Worm (Caenorhabditis elegans) whole organism, L1 larva: Measurements from ENCODE around the gene pes-5.

Experiments
- aly-2 ChIP-seq: fragments of 150-350 bp; optimal IDR thresholded peaks from 2 replicates; lab custom pipeline; 2014; ENCODE audit warnings: missing biosample characterization, missing genetic modification characterization
- blmp-1 ChIP-seq: fragments of 150-350 bp; optimal IDR thresholded peaks from 2 replicates; lab custom pipeline; 2014; ENCODE audit warnings: missing biosample characterization, missing genetic modification characterization
- ceh-88 ChIP-seq: fragments of 200-800 bp; sonication (Bioruptor generic); IDR thresholded peaks from 2 replicates; pipeline ENCODE4 v1.3.6; 2022; ENCODE audit warnings: missing genetic modification characterization, missing compliant biosample characterization
- ces-1 ChIP-seq: fragments of 150-350 bp; optimal IDR thresholded peaks from 2 replicates; lab custom pipeline; 2014; ENCODE audit warnings: missing biosample characterization, missing genetic modification reagents, missing genetic modification characterization
- dpl-1 ChIP-seq, 3 experiments: fragments of 150-350 bp in 2 of 3; sonication (generic microtip) in 1 of 3; optimal IDR thresholded peaks; 2 replicates each; lab custom pipeline; 2014 to 2017; ENCODE audit warnings: missing biosample characterization in 3 of 3, missing genetic modification characterization in 3 of 3, missing genetic modification reagents in 3 of 3
- efl-1 ChIP-seq, 4 experiments: fragments of 150-350 bp; optimal IDR thresholded peaks in 3 of 4; peaks in 1 of 4; 1 replicate in 1 of 4; 2 replicates in 3 of 4; lab custom pipeline; 2014; ENCODE audit warnings: missing biosample characterization in 2 of 4, missing genetic modification characterization in 2 of 4, missing genetic modification reagents in 2 of 4
- efl-3 ChIP-seq: fragments of 200-800 bp; sonication (Bioruptor generic); optimal IDR thresholded peaks from 2 replicates; lab custom pipeline; 2018; ENCODE audit warnings: mild to moderate bottlenecking, missing genetic modification characterization, missing compliant biosample characterization
- egl-13 ChIP-seq: sonication (generic microtip); optimal IDR thresholded peaks from 2 replicates; lab custom pipeline; 2016; ENCODE audit warnings: missing genotype, missing genetic modification reagents, missing genetic modification characterization, missing compliant biosample characterization
- elt-2 ChIP-seq: sonication (generic microtip); optimal IDR thresholded peaks from 2 replicates; lab custom pipeline; 2016; ENCODE audit warnings: missing genetic modification characterization, mild to moderate bottlenecking, inconsistent platforms, missing compliant biosample characterization, missing genetic modification reagents
- elt-3 ChIP-seq, 6 experiments: fragments of 150-350 bp in 1 of 6; sonication (generic microtip); optimal IDR thresholded peaks; 2 replicates each; lab custom pipeline; 2017 to 2018; ENCODE audit warnings: missing biosample characterization in 6 of 6, missing genetic modification characterization in 6 of 6, inconsistent platforms in 1 of 6
- fkh-10 ChIP-seq: sonication (generic microtip); optimal IDR thresholded peaks from 2 replicates; lab custom pipeline; 2017; ENCODE audit warnings: missing biosample characterization, missing genetic modification reagents, missing genetic modification characterization
- fkh-4 ChIP-seq: sonication (generic microtip); optimal IDR thresholded peaks from 2 replicates; lab custom pipeline; 2016; ENCODE audit warnings: missing compliant biosample characterization, missing genetic modification characterization, borderline replicate concordance
- grh-1 ChIP-seq: fragments of 200-800 bp; sonication (Bioruptor generic); IDR thresholded peaks from 2 replicates; pipeline ENCODE4 v1.3.6; 2022; ENCODE audit warnings: missing genetic modification reagents, missing genetic modification characterization, missing compliant biosample characterization
- hlh-17 ChIP-seq: fragments of 200-800 bp; sonication (Bioruptor generic); optimal IDR thresholded peaks from 2 replicates; lab custom pipeline; 2018; ENCODE audit warnings: missing genetic modification characterization, mild to moderate bottlenecking, missing compliant biosample characterization, moderate library complexity, borderline replicate concordance
- isw-1 ChIP-seq: fragments of 200-800 bp; sonication (Bioruptor generic); IDR thresholded peaks from 2 replicates; pipeline ENCODE4 v1.3.6; 2022; ENCODE audit warnings: missing genetic modification characterization, missing compliant biosample characterization
- lin-13 ChIP-seq: fragments of 150-350 bp; optimal IDR thresholded peaks from 2 replicates; lab custom pipeline; 2014; ENCODE audit warnings: missing biosample characterization, missing genetic modification reagents, missing genetic modification characterization
- lin-14 ChIP-seq: fragments of 200-800 bp; sonication (Bioruptor generic); optimal IDR thresholded peaks from 2 replicates; lab custom pipeline; 2018; ENCODE audit warnings: mild to moderate bottlenecking, missing genetic modification characterization, moderate library complexity, missing compliant biosample characterization
- lin-35 ChIP-seq, 2 experiments: fragments of 150-350 bp; optimal IDR thresholded peaks; 2 replicates each; lab custom pipeline; 2014; ENCODE audit warnings: missing biosample characterization in 2 of 2, missing genetic modification characterization in 2 of 2, missing genetic modification reagents in 2 of 2
- lin-39 ChIP-seq: fragments of 150-350 bp; optimal IDR thresholded peaks from 2 replicates; lab custom pipeline; 2014; ENCODE audit warnings: missing biosample characterization, missing genetic modification reagents, missing genetic modification characterization
- lsy-2 ChIP-seq, 2 experiments: fragments of 150-350 bp; optimal IDR thresholded peaks; 2 replicates each; lab custom pipeline; 2014; ENCODE audit warnings: missing biosample characterization in 2 of 2, missing genetic modification characterization in 2 of 2
- nhr-47 ChIP-seq: sonication (generic microtip); optimal IDR thresholded peaks from 2 replicates; lab custom pipeline; 2016; ENCODE audit warnings: mild to moderate bottlenecking, missing genetic modification characterization, moderate library complexity, missing compliant biosample characterization
- nhr-77 ChIP-seq: fragments of 150-350 bp; optimal IDR thresholded peaks from 2 replicates; lab custom pipeline; 2014; ENCODE audit warnings: missing biosample characterization, missing genetic modification characterization
- nhr-85 ChIP-seq: sonication (generic microtip); peaks from one replicate; lab custom pipeline; 2016; ENCODE audit warnings: missing genetic modification characterization, inconsistent platforms, missing compliant biosample characterization
- pag-3 ChIP-seq: sonication (generic microtip); optimal IDR thresholded peaks from 2 replicates; lab custom pipeline; 2017; ENCODE audit warnings: missing genetic modification characterization, mild to moderate bottlenecking, missing compliant biosample characterization, antibody characterized with exemption, borderline replicate concordance; ENCODE audit not compliant: insufficient read depth
- pqm-1 ChIP-seq: sonication (generic microtip); optimal IDR thresholded peaks from 3 replicates; lab custom pipeline; 2017; ENCODE audit warnings: missing biosample characterization, missing genetic modification characterization
- rnt-1 ChIP-seq: sonication (generic microtip); optimal IDR thresholded peaks from 2 replicates; lab custom pipeline; 2016; ENCODE audit warnings: mild to moderate bottlenecking, missing genetic modification characterization, moderate library complexity, missing compliant biosample characterization
- sup-37 ChIP-seq: fragments of 200-800 bp; sonication (Bioruptor generic); optimal IDR thresholded peaks from 2 replicates; lab custom pipeline; 2018; ENCODE audit warnings: mild to moderate bottlenecking, missing genetic modification characterization, missing compliant biosample characterization
- swsn-7 ChIP-seq: sonication (generic microtip); optimal IDR thresholded peaks from 2 replicates; lab custom pipeline; 2016; ENCODE audit warnings: missing genetic modification characterization, missing compliant biosample characterization
- tbx-2 ChIP-seq: sonication (generic microtip); optimal IDR thresholded peaks from 2 replicates; lab custom pipeline; 2016; ENCODE audit warnings: missing genetic modification characterization, missing compliant biosample characterization
- unc-130 ChIP-seq: fragments of 150-350 bp; optimal IDR thresholded peaks from 2 replicates; lab custom pipeline; 2017; ENCODE audit warnings: missing biosample characterization, missing genetic modification characterization, inconsistent platforms
- unc-30 ChIP-seq: sonication (generic microtip); optimal IDR thresholded peaks from 2 replicates; lab custom pipeline; 2017; ENCODE audit warnings: missing biosample characterization, missing genetic modification characterization
- unc-62 ChIP-seq: fragments of 150-350 bp; optimal IDR thresholded peaks from 2 replicates; lab custom pipeline; 2014; ENCODE audit warnings: missing biosample characterization, missing genetic modification reagents, missing genetic modification characterization
- unc-86 ChIP-seq: sonication (generic microtip); optimal IDR thresholded peaks from 2 replicates; lab custom pipeline; 2016; ENCODE audit warnings: missing genetic modification characterization, missing compliant biosample characterization
- xbp-1 ChIP-seq: sonication (generic microtip); optimal IDR thresholded peaks from 2 replicates; lab custom pipeline; 2016; ENCODE audit warnings: missing genetic modification characterization, missing compliant biosample characterization
- ztf-4 ChIP-seq: fragments of 150-350 bp; optimal IDR thresholded peaks from 2 replicates; lab custom pipeline; 2014; ENCODE audit warnings: missing biosample characterization, missing genetic modification characterization

Gene pes-5

DNA sequence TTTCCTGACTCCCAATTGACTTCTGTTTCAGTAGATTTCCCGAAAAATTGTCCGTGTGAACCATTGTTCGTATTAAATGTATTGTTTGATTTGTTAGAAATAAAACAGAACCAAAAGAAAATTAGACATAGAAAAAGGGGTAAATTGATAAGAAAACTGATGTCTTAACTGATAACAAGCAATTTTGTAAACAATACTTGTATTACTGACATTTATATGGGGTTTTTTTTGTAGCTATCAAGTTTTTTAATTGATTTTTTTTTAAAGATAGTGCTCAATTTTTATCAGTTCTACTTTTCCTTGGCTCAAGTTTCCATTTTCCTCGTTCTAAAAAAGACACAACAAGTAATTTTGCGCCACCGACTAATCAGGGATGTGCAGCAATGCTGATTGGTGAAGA is 32.6 kb downstream of the pes-5 start:
- no peak for TF ChIP-seq sup-37 (GFP tag; lab: Kevin White, UChicago)
- TF ChIP-seq elt-2 (tag; lab: Kevin White, UChicago): peak; percentile 78

DNA sequence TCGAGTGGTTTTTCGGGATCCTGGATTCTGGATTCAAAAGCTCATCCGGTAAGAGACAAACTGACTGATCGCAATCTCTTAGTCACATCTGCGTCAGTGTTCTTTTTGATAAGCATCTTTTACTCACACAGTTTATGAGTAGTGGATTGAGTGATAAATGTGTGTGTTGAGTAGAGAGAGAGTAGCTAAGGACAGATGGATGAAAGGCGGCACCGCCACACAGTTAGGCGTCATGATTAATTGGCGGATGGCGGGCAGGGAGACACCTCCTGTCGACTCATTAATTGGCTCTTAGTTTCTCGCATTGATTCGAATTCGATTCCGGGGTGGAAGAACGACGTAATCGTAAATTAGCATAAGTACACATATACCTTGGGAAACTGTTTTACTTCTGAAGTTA is 35.4 kb downstream of the pes-5 start:
- TF ChIP-seq ztf-4 (tag; lab: Kevin White, UChicago) (no peak), lin-39 (tag; lab: Kevin White, UChicago) (peak; percentile 3), nhr-85 (tag; lab: Kevin White, UChicago) (peak; percentile 75)
- TF ChIP-seq, all 84 proteins: peak for 2

DNA sequence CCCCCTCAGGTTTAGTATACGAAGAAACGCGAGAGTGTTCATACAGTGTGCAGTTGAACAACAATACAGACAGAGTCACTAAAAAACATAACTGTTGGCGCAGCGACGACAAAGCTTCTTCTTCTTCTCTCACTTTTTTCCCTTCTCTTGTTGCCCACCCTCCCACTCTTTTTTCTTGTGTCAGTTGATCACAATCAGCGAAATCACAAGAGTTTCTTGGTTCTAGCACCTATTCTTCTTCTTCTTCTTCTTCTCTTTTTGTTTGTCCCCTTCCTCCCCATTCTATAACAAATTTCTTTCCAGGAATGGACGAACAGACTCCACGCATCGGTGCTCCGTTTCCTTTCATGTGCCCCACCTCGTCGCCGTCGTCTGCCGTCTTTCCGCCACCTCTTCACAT is 39.4 kb downstream of the pes-5 start, which contains the start of gene F43G6.4:
Gene F43G6.4 (plus strand): TSS at position 301 of the 400 bp plus-strand sequence.
- TF ChIP-seq lin-14 (GFP tag; lab: Kevin White, UChicago) (no peak), aly-2 (no peak), swsn-7 (tag; lab: Kevin White, UChicago) (no peak), egl-13 (no peak), ceh-88 (no peak), xbp-1 (tag; lab: Kevin White, UChicago) (no peak), pqm-1 (tag; lab: Kevin White, UChicago) (no peak), rnt-1 (no peak), unc-130 (tag; lab: Kevin White, UChicago) (no peak), elt-3 (tag; optimal IDR thresholded peaks at IDR 0.05; lab: Kevin White, UChicago) (no peak), efl-3 (GFP tag; lab: Kevin White, UChicago) (no peak), grh-1 (no peak), unc-62 (no peak), blmp-1 (tag; lab: Kevin White, UChicago) (no peak), fkh-10 (GFP tag; lab: Kevin White, UChicago) (no peak)

DNA sequence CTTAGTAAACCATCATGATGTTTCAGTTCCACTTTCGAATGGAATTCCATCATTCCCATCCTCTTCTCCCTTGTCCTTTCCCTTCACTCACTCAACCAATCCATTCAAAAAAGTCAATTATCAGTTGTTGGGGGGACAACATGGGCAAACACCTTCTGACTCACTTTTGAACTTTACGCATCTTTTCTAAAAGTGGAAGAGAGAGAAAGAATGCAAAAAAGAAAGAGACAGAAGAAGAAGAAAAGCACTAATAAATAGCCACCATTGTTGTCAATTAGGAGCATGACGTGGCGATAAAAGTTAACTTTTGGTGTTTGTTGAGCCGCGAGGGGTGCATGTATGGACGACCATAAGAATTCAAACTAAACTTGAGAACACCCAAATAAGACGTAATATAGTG is 41.8 kb downstream of the pes-5 start:
- TF ChIP-seq lin-35 (GFP tag; optimal IDR thresholded peaks at IDR 0.05; lab: Kevin White, UChicago): no peak
- no peak for TF ChIP-seq efl-1 (optimal IDR thresholded peaks at IDR 0.05; lab: Kevin White, UChicago)
- peak in 1 of 2 experiments; percentile 64 for TF ChIP-seq efl-1 (GFP tag; optimal IDR thresholded peaks at IDR 0.05 in 1 of 2; lab: Kevin White, UChicago)

DNA sequence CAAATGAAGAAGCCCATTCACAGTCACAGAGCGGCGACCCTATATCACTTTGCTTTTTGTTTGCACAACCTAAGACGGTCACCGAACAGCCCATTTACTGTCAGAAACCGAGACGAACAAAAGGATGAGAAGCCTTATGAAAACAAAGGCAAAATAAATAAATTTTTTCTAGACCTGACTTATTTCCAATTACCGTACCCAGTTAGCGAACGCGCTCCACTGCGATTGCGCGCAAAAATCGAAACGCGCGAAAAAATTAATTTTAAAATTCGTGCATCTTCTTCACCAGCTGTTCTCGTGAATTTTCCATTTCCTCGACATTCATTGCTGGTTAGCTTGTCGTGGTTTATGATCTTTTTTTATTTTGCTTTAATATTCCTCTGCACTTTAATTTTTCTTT is 47.3 kb downstream of the pes-5 start, which contains the start of gene F43G6.16:
Gene F43G6.16 (minus strand): TSS at position 141 of the 400 bp plus-strand sequence.
- TF ChIP-seq nhr-77 (tag; lab: Kevin White, UChicago): no peak
- TF ChIP-seq nhr-47: no peak
- TF ChIP-seq elt-3 (tag; optimal IDR thresholded peaks at IDR 0.05; lab: Kevin White, UChicago): no peak
- TF ChIP-seq unc-30 (tag; lab: Kevin White, UChicago): no peak
- TF ChIP-seq efl-1 (optimal IDR thresholded peaks at IDR 0.05; lab: Kevin White, UChicago): peak; percentile 41 to 43
- peak; percentile 58 to 94 for TF ChIP-seq efl-1 (GFP tag; optimal IDR thresholded peaks at IDR 0.05 in 1 of 2; lab: Kevin White, UChicago)
- no peak for TF ChIP-seq unc-86 (tag; lab: Kevin White, UChicago)
- peak; percentile 30 to 72 (median 59) for TF ChIP-seq dpl-1 (GFP tag; optimal IDR thresholded peaks at IDR 0.05; lab: Kevin White, UChicago)
- no peak for TF ChIP-seq aly-2
- TF ChIP-seq hlh-17: no peak
- no peak for TF ChIP-seq pag-3 (tag; lab: Kevin White, UChicago)
- no peak for TF ChIP-seq ceh-88
- TF ChIP-seq lsy-2 (tag; optimal IDR thresholded peaks at IDR 0.05; lab: Kevin White, UChicago): peak; percentile 41 to 97
- no peak for TF ChIP-seq ces-1 (GFP tag; lab: Kevin White, UChicago)
- TF ChIP-seq tbx-2: no peak
- TF ChIP-seq fkh-4 (tag; lab: Kevin White, UChicago): no peak
- no peak for TF ChIP-seq swsn-7 (tag; lab: Kevin White, UChicago)
- no peak for TF ChIP-seq xbp-1 (tag; lab: Kevin White, UChicago)
- no peak for TF ChIP-seq lin-13 (GFP tag; lab: Kevin White, UChicago)
- TF ChIP-seq lin-14 (GFP tag; lab: Kevin White, UChicago): no peak
- TF ChIP-seq lin-35 (GFP tag; optimal IDR thresholded peaks at IDR 0.05; lab: Kevin White, UChicago): peak; percentile 7 to 78
- no peak for TF ChIP-seq isw-1 (GFP tag; lab: Robert Waterston, UW)
